Worm (Caenorhabditis elegans) whole organism, midembryonic: ENCODE data around the gene vnut-1.

ENCODE experiments used
- T22C8.4 ChIP-seq: fragments of 200-800 bp; sonication (Bioruptor generic); IDR thresholded peaks from 2 replicates; pipeline ENCODE4 v1.3.6; 2022; ENCODE audit warnings: missing genetic modification characterization, missing compliant biosample characterization
- cog-1 ChIP-seq: sonication (generic microtip); optimal IDR thresholded peaks from 2 replicates; lab custom pipeline; 2016; ENCODE audit warnings: missing genetic modification characterization, missing compliant biosample characterization
- flt-1 ChIP-seq: fragments of 200-800 bp; sonication (Bioruptor generic); IDR thresholded peaks from 2 replicates; pipeline ENCODE4 v1.3.6; 2022; ENCODE audit warnings: missing genetic modification characterization, missing compliant biosample characterization
- klf-2 ChIP-seq: fragments of 200-800 bp; sonication (Bioruptor generic); conservative IDR thresholded peaks from 2 replicates; pipeline ENCODE4 v1.3.6; 2022; ENCODE audit warnings: missing genetic modification reagents, missing genetic modification characterization, missing compliant biosample characterization
- ztf-29 ChIP-seq: fragments of 200-800 bp; sonication (Bioruptor generic); IDR thresholded peaks from 2 replicates; pipeline ENCODE4 v1.3.6; 2022; ENCODE audit warnings: missing genetic modification reagents, missing genetic modification characterization, missing compliant biosample characterization

DNA sequence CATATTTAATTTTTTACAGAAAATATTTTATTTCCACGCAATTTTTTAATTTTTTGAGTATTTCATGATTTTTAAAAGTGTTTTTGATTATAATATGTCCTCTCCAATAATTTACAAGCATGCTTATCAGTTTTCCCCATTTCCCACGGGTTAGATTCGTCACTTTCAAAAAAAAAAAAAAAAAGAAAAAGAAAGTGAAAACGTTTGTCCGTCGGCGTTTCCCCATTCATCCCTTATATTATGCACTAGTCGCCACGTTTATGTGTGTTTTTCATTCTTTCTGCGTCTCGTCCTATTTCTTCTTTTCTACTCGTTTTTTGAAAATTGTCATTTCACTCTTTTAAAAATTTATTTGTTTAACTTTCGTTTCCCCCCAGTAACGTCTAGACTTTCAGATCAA lies at the start of gene vnut-1:
- TF ChIP-seq T22C8.4 (GFP tag; lab: Robert Waterston, UW) (no peak), flt-1 (GFP tag; lab: Robert Waterston, UW) (0 out of 2 replicates have a peak, but pooled peaks have one; percentile 24), ztf-29 (GFP tag; lab: Robert Waterston, UW) (no peak), klf-2 (GFP tag; lab: Robert Waterston, UW) (no peak), cog-1 (tag; lab: Kevin White, UChicago) (no peak)
